Fruit fly (Drosophila melanogaster): ENCODE data around the gene CG14650.
A peak's percentile ranks its signal among the peaks of the same experiment; 100 is the strongest.

The CG14650 gene

DNA sequence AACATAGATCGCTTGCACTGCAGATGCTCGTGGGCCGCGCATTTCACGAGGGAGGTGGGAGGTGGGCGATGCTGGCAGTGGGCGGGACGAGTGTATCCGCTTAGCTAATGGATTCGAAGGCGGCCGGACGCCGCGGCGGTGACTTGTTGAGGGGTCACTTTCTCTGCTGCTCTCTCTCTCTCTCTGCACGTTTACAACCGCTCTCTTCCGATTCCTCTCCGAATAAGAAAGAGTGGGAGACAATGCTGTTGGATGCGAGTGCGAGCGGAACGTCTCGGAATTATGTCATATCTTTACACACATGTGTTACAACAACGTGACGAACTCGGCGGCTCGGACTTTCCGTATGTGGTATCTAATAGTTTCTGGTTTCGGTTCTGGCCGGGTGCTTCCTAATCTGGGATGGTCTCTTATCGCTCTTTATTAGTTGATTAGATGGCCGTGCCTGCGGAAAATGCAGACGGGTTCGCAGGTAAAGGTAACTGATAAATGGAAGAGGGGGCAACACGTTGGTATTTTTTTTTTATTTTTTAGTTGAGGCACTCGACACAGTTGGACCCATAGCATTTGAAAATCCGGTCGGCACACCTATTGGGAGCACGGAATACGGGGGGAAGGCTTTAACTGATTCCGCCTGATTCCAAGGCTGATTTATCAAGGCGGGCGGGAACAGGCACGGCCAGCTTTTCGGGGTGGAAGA lies 15.3 kb downstream of the CG14650 start:
- TF ChIP-seq Eip78C (GFP tag) (peak; percentile 11), CG15336 (GFP tag; IDR thresholded peaks at IDR 0.05) (peak; percentile 38; the same call in 1 of the 2 replicates), Met (GFP tag; optimal IDR thresholded peaks at IDR 0.05) (no peak), dac (GFP tag; optimal IDR thresholded peaks at IDR 0.05) (no peak), CG16779 (tag; optimal IDR thresholded peaks at IDR 0.05) (peak; percentile 26), Smox (GFP tag; optimal IDR thresholded peaks at IDR 0.05) (no peak), CG6854 (GFP tag; optimal IDR thresholded peaks at IDR 0.05) (peak; percentile 58), svp (GFP tag) (peak; percentile 79), pdm3 (GFP tag; optimal IDR thresholded peaks at IDR 0.05) (no peak), Blimp-1 (GFP tag; optimal IDR thresholded peaks at IDR 0.05) (peak; percentile 63), fkh (GFP tag; optimal IDR thresholded peaks at IDR 0.05) (peak; percentile 4), CG8119 (GFP tag; IDR thresholded peaks at IDR 0.05) (peak; percentile 37; the same call in 1 of the 3 replicates), CG3919 (GFP tag; optimal IDR thresholded peaks at IDR 0.05) (peak; percentile 3), vri (GFP tag; optimal IDR thresholded peaks at IDR 0.05) (peak; percentile 94), eg (GFP tag; IDR thresholded peaks at IDR 0.05) (peak; percentile 37; the same call in 1 of the 3 replicates), lz (GFP tag; optimal IDR thresholded peaks at IDR 0.05) (no peak)

dm6 chr3R:4453213-4453956 lies 16.2 kb downstream of the CG14650 start:
- peak; percentile 59; the same call in 2 of the 3 replicates for TF ChIP-seq eg (GFP tag; IDR thresholded peaks at IDR 0.05)
- TF ChIP-seq CG6276 (GFP tag; optimal IDR thresholded peaks at IDR 0.05): no peak
- peak; percentile 24 for TF ChIP-seq CG6808 (GFP tag; optimal IDR thresholded peaks at IDR 0.05)
- peak; percentile 16 for TF ChIP-seq Lpt (GFP tag; optimal IDR thresholded peaks at IDR 0.05)
- peak; percentile 48 to 62 for TF ChIP-seq ss (GFP tag; optimal IDR thresholded peaks at IDR 0.05)
- no peak for TF ChIP-seq Ets96B (tag; optimal IDR thresholded peaks at IDR 0.05)
- TF ChIP-seq Sox102F (GFP tag; optimal IDR thresholded peaks at IDR 0.05): peak; percentile 41
- TF ChIP-seq fkh (GFP tag; optimal IDR thresholded peaks at IDR 0.05): peak; percentile 54
- no peak for TF ChIP-seq spab (GFP tag; optimal IDR thresholded peaks at IDR 0.05)
- peak; percentile 15 for TF ChIP-seq esn (GFP tag; optimal IDR thresholded peaks at IDR 0.05)
- no peak for TF ChIP-seq Sox15 (GFP tag; optimal IDR thresholded peaks at IDR 0.05)
- peak; percentile 48; the same call in 1 of the 2 replicates for TF ChIP-seq CG15336 (GFP tag; IDR thresholded peaks at IDR 0.05)
- TF ChIP-seq CG16779 (tag; optimal IDR thresholded peaks at IDR 0.05): peak; percentile 71
- peak; percentile 7 for TF ChIP-seq Blimp-1 (GFP tag; optimal IDR thresholded peaks at IDR 0.05)
- TF ChIP-seq CG8119 (GFP tag; IDR thresholded peaks at IDR 0.05): peak; percentile 60; the same call in 1 of the 3 replicates
- TF ChIP-seq CG10669 (GFP tag; optimal IDR thresholded peaks at IDR 0.05): no peak
- TF ChIP-seq Met (GFP tag; optimal IDR thresholded peaks at IDR 0.05): peak; percentile 1
- no peak for TF ChIP-seq achi (GFP tag; optimal IDR thresholded peaks at IDR 0.05)
- no peak for TF ChIP-seq CG10631 (GFP tag; optimal IDR thresholded peaks at IDR 0.05)
- TF ChIP-seq Ets21C (GFP tag; optimal IDR thresholded peaks at IDR 0.05): no peak
- TF ChIP-seq Eip78C (GFP tag): peak; percentile 66
- no peak for TF ChIP-seq salr (GFP tag; optimal IDR thresholded peaks at IDR 0.05)
- peak; percentile 63; the same call in 2 of the 3 replicates for TF ChIP-seq CG6163 (GFP tag; IDR thresholded peaks at IDR 0.05)
- TF ChIP-seq CG11762 (GFP tag; optimal IDR thresholded peaks at IDR 0.05; ENCODE audit: insufficient read depth): no peak
- no peak for TF ChIP-seq CG11294 (GFP tag; IDR thresholded peaks at IDR 0.05)
- TF ChIP-seq CG4318 (GFP tag; optimal IDR thresholded peaks at IDR 0.05): no peak
- TF ChIP-seq CG32006 (GFP tag; optimal IDR thresholded peaks at IDR 0.05): no peak
- TF ChIP-seq CG1621 (tag; optimal IDR thresholded peaks at IDR 0.05): peak; percentile 67
- TF ChIP-seq CG34406 (GFP tag; optimal IDR thresholded peaks at IDR 0.05): no peak
- no peak for TF ChIP-seq lz (GFP tag; optimal IDR thresholded peaks at IDR 0.05)
- TF ChIP-seq dsx (GFP tag; optimal IDR thresholded peaks at IDR 0.05; ENCODE audit: poor library complexity, severe bottlenecking): peak; percentile 99
- TF ChIP-seq CG3919 (GFP tag; optimal IDR thresholded peaks at IDR 0.05): peak; percentile 30
- TF ChIP-seq CG6792 (GFP tag; optimal IDR thresholded peaks at IDR 0.05): peak; percentile 14
- TF ChIP-seq OdsH (GFP tag; optimal IDR thresholded peaks at IDR 0.05): no peak
- peak; percentile 84 for TF ChIP-seq CG6854 (GFP tag; optimal IDR thresholded peaks at IDR 0.05)
- TF ChIP-seq Eip93F (GFP tag; optimal IDR thresholded peaks at IDR 0.05): no peak
- TF ChIP-seq vri (GFP tag; optimal IDR thresholded peaks at IDR 0.05): peak; percentile 99
- peak; percentile 8 for TF ChIP-seq Eip75B (GFP tag; optimal IDR thresholded peaks at IDR 0.05)
- no peak for TF ChIP-seq dac (GFP tag; optimal IDR thresholded peaks at IDR 0.05)
- TF ChIP-seq Sox14 (GFP tag; optimal IDR thresholded peaks at IDR 0.05): peak; percentile 37
- peak; percentile 73 for TF ChIP-seq svp (GFP tag)
- TF ChIP-seq net (GFP tag; optimal IDR thresholded peaks at IDR 0.05): peak; percentile 27
